Worm (Caenorhabditis elegans): ENCODE measurements around the gene nhr-97.

Gene nhr-97

ce11 chrIV:9716490-9716889 is 41.0 kb upstream of the nhr-97 start (continued):
- TF ChIP-seq nhr-48 (tag; optimal IDR thresholded peaks at IDR 0.05) (no peak), madf-9 (GFP tag; conservative IDR thresholded peaks at IDR 0.05) (no peak), tra-1 (GFP tag; IDR thresholded peaks at IDR 0.05) (no peak), jun-1 (tag; optimal IDR thresholded peaks at IDR 0.05) (no peak), snpc-1.2 (GFP tag; IDR thresholded peaks at IDR 0.05) (no peak), lin-15B (tag; optimal IDR thresholded peaks at IDR 0.05) (no peak), lir-3 (tag; optimal IDR thresholded peaks at IDR 0.05) (no peak), hmg-1.1 (GFP tag; IDR thresholded peaks at IDR 0.05) (no peak), vab-7 (GFP tag; IDR thresholded peaks at IDR 0.05) (no peak), ceh-82 (tag; optimal IDR thresholded peaks at IDR 0.05) (no peak), ceh-44 (GFP tag; IDR thresholded peaks at IDR 0.05) (no peak), nhr-10 (tag; optimal IDR thresholded peaks at IDR 0.05) (peak; percentile 40), duxl-1 (tag; optimal IDR thresholded peaks at IDR 0.05; ENCODE audit: poor library complexity) (no peak), attf-4 (tag; optimal IDR thresholded peaks at IDR 0.05) (no peak), dmd-8 (GFP tag; IDR thresholded peaks at IDR 0.05) (no peak), F26F4.8 (GFP tag; conservative IDR thresholded peaks at IDR 0.05) (no peak), nhr-102 (tag; optimal IDR thresholded peaks at IDR 0.05) (no peak), ZK337.2 (GFP tag; IDR thresholded peaks at IDR 0.05) (no peak), dmd-6 (GFP tag; IDR thresholded peaks at IDR 0.05) (peak; percentile 80), Y75B8A.6 (GFP tag; IDR thresholded peaks at IDR 0.05) (no peak), dpl-1 (GFP tag; optimal IDR thresholded peaks at IDR 0.05) (no peak), daf-19 (GFP tag; conservative IDR thresholded peaks at IDR 0.05) (no peak), mes-2 (tag; optimal IDR thresholded peaks at IDR 0.05; ENCODE audit: poor library complexity, severe bottlenecking) (no peak), pqm-1 (tag; optimal IDR thresholded peaks at IDR 0.05) (peak; percentile 81), T20F7.1 (GFP tag; optimal IDR thresholded peaks at IDR 0.05) (peak; percentile 37), lin-39 (tag; optimal IDR thresholded peaks at IDR 0.05) (no peak), daf-16 (GFP tag; optimal IDR thresholded peaks at IDR 0.05) (no peak), daf-16 (tag; optimal IDR thresholded peaks at IDR 0.05) (peak; percentile 52), mxl-2 (GFP tag; conservative IDR thresholded peaks at IDR 0.05) (no peak), R02D3.7 (tag; optimal IDR thresholded peaks at IDR 0.05) (no peak), nhr-76 (tag; optimal IDR thresholded peaks at IDR 0.05) (no peak), skn-1 (tag; optimal IDR thresholded peaks at IDR 0.05) (no peak), spr-3 (GFP tag; optimal IDR thresholded peaks at IDR 0.05) (no peak), ctbp-1 (GFP tag; IDR thresholded peaks at IDR 0.05) (no peak), lin-13 (GFP tag; optimal IDR thresholded peaks at IDR 0.05) (no peak)

- TF ChIP-seq madf-5 (GFP tag; IDR thresholded peaks at IDR 0.05) (no peak), duxl-1 (tag; optimal IDR thresholded peaks at IDR 0.05; ENCODE audit: poor library complexity) (no peak), sdz-12 (GFP tag; optimal IDR thresholded peaks at IDR 0.05) (no peak), ztf-7 (tag; optimal IDR thresholded peaks at IDR 0.05) (peak; percentile 95), Y75B8A.6 (GFP tag; IDR thresholded peaks at IDR 0.05) (no peak), mdt-29 (GFP tag; IDR thresholded peaks at IDR 0.05) (no peak), nhr-11 (tag; optimal IDR thresholded peaks at IDR 0.05) (no peak), ceh-44 (GFP tag; IDR thresholded peaks at IDR 0.05) (no peak), nhr-77 (tag; optimal IDR thresholded peaks at IDR 0.05) (no peak), snpc-4 (tag; optimal IDR thresholded peaks at IDR 0.05) (no peak), mxl-2 (GFP tag; conservative IDR thresholded peaks at IDR 0.05) (no peak), ceh-32 (tag; optimal IDR thresholded peaks at IDR 0.05; ENCODE audit: poor library complexity) (no peak), tag-97 (GFP tag; IDR thresholded peaks at IDR 0.05) (no peak), nhr-102 (tag; optimal IDR thresholded peaks at IDR 0.05) (no peak), lsy-2 (tag; optimal IDR thresholded peaks at IDR 0.05) (no peak), aha-1 (tag) (peak; percentile 86), spr-1 (tag; optimal IDR thresholded peaks at IDR 0.05) (no peak), unc-62 (GFP tag; optimal IDR thresholded peaks at IDR 0.05 in 1 of 2) (peak in 1 of 2 experiments; percentile 16), unc-62 (tag; optimal IDR thresholded peaks at IDR 0.05) (no peak), daf-16 (GFP tag; optimal IDR thresholded peaks at IDR 0.05) (no peak), daf-16 (tag; optimal IDR thresholded peaks at IDR 0.05) (no peak), spr-3 (GFP tag; optimal IDR thresholded peaks at IDR 0.05) (no peak), R02D3.7 (tag; optimal IDR thresholded peaks at IDR 0.05) (no peak), lir-3 (tag; optimal IDR thresholded peaks at IDR 0.05) (no peak), Y48G9A.11 (GFP tag; IDR thresholded peaks at IDR 0.05) (no peak)
These were observed 39.6 kb upstream of the nhr-97 start for ce11 chrIV:9717844-9718243.
